Fruit fly (Drosophila melanogaster): ENCODE results near the gene CG15293.

The CG15293 gene

dm6 chr2L:14115976-14116501 is 6.8 kb upstream of the CG15293 start:
- TF ChIP-seq CG6808 (GFP tag; optimal IDR thresholded peaks at IDR 0.05) (peak; percentile 34), Lpt (GFP tag; optimal IDR thresholded peaks at IDR 0.05) (no peak), CG1621 (tag; optimal IDR thresholded peaks at IDR 0.05) (no peak), ss (GFP tag; optimal IDR thresholded peaks at IDR 0.05) (peak in 1 of 2 experiments; percentile 20), Blimp-1 (GFP tag; optimal IDR thresholded peaks at IDR 0.05) (no peak)

- TF ChIP-seq CG8119 (GFP tag; IDR thresholded peaks at IDR 0.05) (no peak), Ets21C (GFP tag; optimal IDR thresholded peaks at IDR 0.05) (no peak), CG1621 (tag; optimal IDR thresholded peaks at IDR 0.05) (no peak), CG6276 (GFP tag; optimal IDR thresholded peaks at IDR 0.05) (no peak), Hr4 (GFP tag; optimal IDR thresholded peaks at IDR 0.05) (no peak), Eip78C (GFP tag) (no peak), CG6163 (GFP tag; IDR thresholded peaks at IDR 0.05) (no peak), CG7368 (GFP tag; optimal IDR thresholded peaks at IDR 0.05) (no peak), fd59A (GFP tag; optimal IDR thresholded peaks at IDR 0.05) (no peak), Gug (GFP tag; IDR thresholded peaks at IDR 0.05) (no peak), pdm3 (GFP tag; optimal IDR thresholded peaks at IDR 0.05) (no peak), net (GFP tag; optimal IDR thresholded peaks at IDR 0.05) (no peak), dsx (GFP tag; optimal IDR thresholded peaks at IDR 0.05; ENCODE audit: poor library complexity, severe bottlenecking) (no peak), topi (GFP tag; optimal IDR thresholded peaks at IDR 0.05) (no peak), CG3919 (GFP tag; optimal IDR thresholded peaks at IDR 0.05) (no peak)
Measured at dm6 chr2L:14113207-14113606, 4.0 kb upstream of the CG15293 start.

- TF ChIP-seq CG10631 (GFP tag; optimal IDR thresholded peaks at IDR 0.05) (no peak), CG1621 (tag; optimal IDR thresholded peaks at IDR 0.05) (no peak), topi (GFP tag; optimal IDR thresholded peaks at IDR 0.05) (no peak), CG6808 (GFP tag; optimal IDR thresholded peaks at IDR 0.05) (no peak), cyc (GFP tag; optimal IDR thresholded peaks at IDR 0.05) (no peak), salr (GFP tag; optimal IDR thresholded peaks at IDR 0.05) (no peak), dac (GFP tag; optimal IDR thresholded peaks at IDR 0.05) (no peak), dsx (GFP tag; optimal IDR thresholded peaks at IDR 0.05; ENCODE audit: poor library complexity, severe bottlenecking) (no peak), Smox (GFP tag; optimal IDR thresholded peaks at IDR 0.05) (no peak), Blimp-1 (GFP tag; optimal IDR thresholded peaks at IDR 0.05) (no peak), lz (GFP tag; optimal IDR thresholded peaks at IDR 0.05) (no peak), CG3032 (tag; optimal IDR thresholded peaks at IDR 0.05) (no peak), svp (GFP tag) (no peak), esn (GFP tag; optimal IDR thresholded peaks at IDR 0.05) (no peak), Sox15 (GFP tag; optimal IDR thresholded peaks at IDR 0.05) (no peak)
Measured at dm6 chr2L:14112192-14112591, 2.9 kb upstream of the CG15293 start.

dm6 chr2L:14110639-14111038 is 1.4 kb upstream of the CG15293 start, which contains the start of gene CG31769:
Gene CG31769 (minus strand): TSS chr2L:14110739.
- TF ChIP-seq esn (GFP tag; optimal IDR thresholded peaks at IDR 0.05): no peak
- TF ChIP-seq CG8119 (GFP tag; IDR thresholded peaks at IDR 0.05): no peak
- no peak for TF ChIP-seq CG4318 (GFP tag; optimal IDR thresholded peaks at IDR 0.05)
- no peak for TF ChIP-seq Hr4 (GFP tag; optimal IDR thresholded peaks at IDR 0.05)
- no peak for TF ChIP-seq spab (GFP tag; optimal IDR thresholded peaks at IDR 0.05)
- no peak for TF ChIP-seq CG8632 (GFP tag; optimal IDR thresholded peaks at IDR 0.05)
- no peak for TF ChIP-seq eg (GFP tag; IDR thresholded peaks at IDR 0.05)
- TF ChIP-seq CG15336 (GFP tag; IDR thresholded peaks at IDR 0.05): no peak
- no peak for TF ChIP-seq CG6792 (GFP tag; optimal IDR thresholded peaks at IDR 0.05)
- no peak for TF ChIP-seq CG6163 (GFP tag; IDR thresholded peaks at IDR 0.05)
- no peak for TF ChIP-seq CG16779 (tag; optimal IDR thresholded peaks at IDR 0.05)
- no peak for TF ChIP-seq CG11294 (GFP tag; IDR thresholded peaks at IDR 0.05)
- no peak for TF ChIP-seq Ets96B (tag; optimal IDR thresholded peaks at IDR 0.05)
- TF ChIP-seq CG3032 (tag; optimal IDR thresholded peaks at IDR 0.05): no peak
- TF ChIP-seq svp (GFP tag): no peak
- TF ChIP-seq cyc (GFP tag; optimal IDR thresholded peaks at IDR 0.05): no peak
- TF ChIP-seq vri (GFP tag; optimal IDR thresholded peaks at IDR 0.05): no peak
- TF ChIP-seq achi (GFP tag; optimal IDR thresholded peaks at IDR 0.05): no peak
- TF ChIP-seq CG3919 (GFP tag; optimal IDR thresholded peaks at IDR 0.05): no peak
- TF ChIP-seq lz (GFP tag; optimal IDR thresholded peaks at IDR 0.05): no peak
